Fruit fly (Drosophila melanogaster) Kc167 (cell line): ENCODE results near the gene ATP8B.

Source experiments
- Myc ChIP-seq: fragments of >200 bp; optimal IDR thresholded peaks from 2 replicates; lab custom pipeline; 2017; ENCODE audit warnings: missing external identifiers
- Sin3A ChIP-seq: fragments of >200 bp; optimal IDR thresholded peaks from 2 replicates; lab custom pipeline; 2018; ENCODE audit warnings: missing external identifiers
- h ChIP-seq: fragments of >200 bp; optimal IDR thresholded peaks from 3 replicates; lab custom pipeline; 2018; ENCODE audit warnings: missing external identifiers
- insv ChIP-seq: fragments of >200 bp; optimal IDR thresholded peaks from 3 replicates; lab custom pipeline; 2018; ENCODE audit warnings: missing external identifiers
- psq ChIP-seq: fragments of >200 bp; optimal IDR thresholded peaks from 2 replicates; lab custom pipeline; 2017; ENCODE audit warnings: missing external identifiers
- ttk ChIP-seq: sonication (Bioruptor generic); optimal IDR thresholded peaks from 2 replicates; lab custom pipeline; 2017; ENCODE audit warnings: missing external identifiers

ATP8B gene

DNA sequence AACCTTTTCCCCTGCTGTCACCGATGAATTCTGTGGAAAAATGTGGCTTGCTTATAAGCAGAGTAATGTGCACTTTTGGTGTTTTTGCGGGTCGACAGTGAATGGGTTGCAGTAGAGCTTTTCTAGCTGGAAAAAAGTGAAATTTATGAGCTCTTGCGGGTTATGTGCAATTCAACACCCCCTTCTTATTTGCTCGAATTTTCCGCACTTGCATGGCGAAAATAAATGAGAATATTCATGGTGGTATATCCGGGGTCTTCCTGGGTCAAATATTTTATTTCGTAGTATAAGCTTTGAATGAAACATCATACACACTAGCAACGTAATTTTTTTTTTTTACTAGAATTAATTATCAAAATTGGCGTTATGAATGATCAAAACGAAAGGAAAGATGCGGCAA is 50.2 kb downstream of the ATP8B start, which contains the start of gene CG14736:
CG14736 (plus strand) TSS at position 301 of the 400 bp plus-strand sequence.
- TF ChIP-seq ttk (lab: Kevin White, UChicago) (no peak), Myc (lab: Kevin White, UChicago) (no peak), insv (no peak), h (lab: Kevin White, UChicago) (no peak), Sin3A (lab: Kevin White, UChicago) (no peak), psq (lab: Kevin White, UChicago) (no peak)

DNA sequence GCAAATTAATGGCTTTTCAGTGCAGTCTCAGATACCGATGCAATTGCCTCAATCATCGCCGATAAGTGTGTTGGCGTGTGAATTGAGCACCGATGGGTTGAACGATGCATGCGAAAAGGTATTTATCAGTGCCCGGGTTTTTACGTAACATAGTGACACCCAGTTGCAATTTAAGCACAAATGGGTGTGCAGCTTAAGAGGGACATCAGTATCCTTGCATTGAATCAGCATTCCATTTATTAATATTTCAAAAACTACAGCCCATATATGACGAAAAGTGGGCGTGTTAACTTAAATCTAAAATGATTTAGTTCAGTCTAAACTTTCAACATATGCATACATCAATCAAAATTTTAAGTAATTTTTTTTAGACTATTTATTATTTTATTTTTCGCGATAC is 57.6 kb downstream of the ATP8B start, which contains the start of gene ssp5:
ssp5 (plus strand) TSS at position 301 of the 400 bp plus-strand sequence.
- TF ChIP-seq ttk (lab: Kevin White, UChicago), result no peak
- TF ChIP-seq psq (lab: Kevin White, UChicago), result no peak
- no peak for TF ChIP-seq Sin3A (lab: Kevin White, UChicago)
- TF ChIP-seq Myc (lab: Kevin White, UChicago), result no peak
- TF ChIP-seq h (lab: Kevin White, UChicago), result no peak
- no peak for TF ChIP-seq insv

DNA sequence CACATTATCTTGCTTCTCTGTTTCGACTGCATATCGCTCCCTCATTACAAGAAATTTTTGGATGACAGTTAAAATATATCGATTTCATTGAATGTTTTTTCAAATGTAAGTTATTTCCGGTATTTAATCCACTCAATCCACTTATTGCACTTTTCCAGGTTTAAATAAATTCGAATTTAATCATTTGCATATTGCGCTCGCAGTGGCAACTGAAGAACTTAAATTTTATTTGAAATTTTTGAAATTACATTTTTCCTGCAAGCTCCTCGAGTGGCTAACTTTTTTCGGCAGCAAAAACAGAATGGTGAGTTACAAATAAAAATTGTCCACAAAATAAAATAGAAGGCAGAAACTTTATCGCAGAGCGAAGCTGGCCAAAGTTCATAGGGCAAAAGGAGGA is 58.8 kb downstream of the ATP8B start, which contains the start of the genes CG31358, CG42504 and CG42505:
CG31358 (minus strand) TSS at position 101 of the 400 bp plus-strand sequence.
CG42504 (minus strand) TSS at position 101 of the 400 bp plus-strand sequence.
CG42505 (minus strand) TSS at position 101 of the 400 bp plus-strand sequence.
- no peak for TF ChIP-seq insv
- TF ChIP-seq Sin3A (lab: Kevin White, UChicago), result no peak
- no peak for TF ChIP-seq h (lab: Kevin White, UChicago)
- TF ChIP-seq ttk (lab: Kevin White, UChicago), result no peak
- TF ChIP-seq psq (lab: Kevin White, UChicago), result no peak
- no peak for TF ChIP-seq Myc (lab: Kevin White, UChicago)

DNA sequence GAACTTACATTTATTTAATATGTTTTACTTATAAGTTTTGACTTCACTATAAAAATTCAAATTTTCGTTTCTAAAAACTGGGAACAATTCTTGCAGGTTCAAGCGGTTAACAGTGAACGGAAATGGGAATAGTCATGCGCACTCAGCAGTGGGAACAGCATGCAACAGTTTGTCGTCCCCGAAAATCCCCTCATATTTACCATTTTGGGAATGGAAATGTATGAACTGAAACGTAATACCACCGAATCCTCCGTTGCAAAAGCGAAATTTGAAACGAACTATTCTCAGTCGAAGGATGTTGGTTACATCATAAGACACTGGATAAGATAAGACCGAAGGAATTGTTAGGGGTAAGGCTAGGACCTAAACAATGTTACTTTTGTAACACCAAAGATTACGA is 69.4 kb downstream of the ATP8B start:
- TF ChIP-seq h (lab: Kevin White, UChicago), result no peak
- TF ChIP-seq Sin3A (lab: Kevin White, UChicago), result no peak
- TF ChIP-seq insv, result no peak
- no peak for TF ChIP-seq ttk (lab: Kevin White, UChicago)
- TF ChIP-seq psq (lab: Kevin White, UChicago), result no peak
- no peak for TF ChIP-seq Myc (lab: Kevin White, UChicago)
